Worm (Caenorhabditis elegans): ENCODE data around the gene T24C2.3.

DNA sequence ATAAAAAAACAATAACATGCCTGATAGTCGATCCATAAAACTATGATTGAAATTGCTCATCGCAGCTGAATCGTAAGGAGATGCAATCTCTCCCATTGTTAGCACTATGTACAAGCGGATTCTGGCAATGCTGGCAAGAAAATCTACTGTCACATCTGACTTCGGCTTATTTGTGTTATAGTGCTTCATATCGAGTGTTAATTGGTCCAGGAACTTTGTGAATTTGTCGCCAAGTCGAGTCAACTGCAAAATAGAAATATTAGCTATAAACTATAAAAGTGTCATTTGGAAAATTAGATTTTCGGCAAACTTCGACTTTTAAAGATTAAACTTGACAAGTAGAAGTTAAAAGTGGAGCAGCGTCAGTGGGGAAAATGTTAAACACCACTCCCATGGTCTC lies 41.0 kb downstream of the T24C2.3 start:
- TF ChIP-seq zip-11 (GFP tag; IDR thresholded peaks at IDR 0.05) (no peak), nhr-77 (tag; optimal IDR thresholded peaks at IDR 0.05) (no peak), nhr-28 (tag; optimal IDR thresholded peaks at IDR 0.05) (no peak), Y5F2A.4 (GFP tag; optimal IDR thresholded peaks at IDR 0.05) (no peak), fos-1 (tag; optimal IDR thresholded peaks at IDR 0.05) (no peak), daf-12 (tag; optimal IDR thresholded peaks at IDR 0.05) (no peak), fkh-10 (GFP tag; optimal IDR thresholded peaks at IDR 0.05) (no peak), zag-1 (tag; optimal IDR thresholded peaks at IDR 0.05) (no peak)

All from whole organism, L4 larva.